Worm (Caenorhabditis elegans): Measurements from ENCODE around the gene Y39A1C.1.
"Not testable (repeated sequence)": the region's sequence is repeated elsewhere in the genome, so short reads cannot be mapped to it uniquely, and the experiment has no call there.

The Y39A1C.1 gene

ce11 chrIII:10855398-10855880 lies at the start of gene Y39A1C.1:
Gene Y39A1C.1 (plus strand): TSS chrIII:10855448.
- TF ChIP-seq lsy-2 (tag; optimal IDR thresholded peaks at IDR 0.05) (peak; percentile 6), unc-120 (tag; optimal IDR thresholded peaks at IDR 0.05; ENCODE audit: poor library complexity, severe bottlenecking) (peak; percentile 81), mls-2 (tag; optimal IDR thresholded peaks at IDR 0.05) (peak; percentile 16), blmp-1 (tag; optimal IDR thresholded peaks at IDR 0.05) (no peak), snpc-4 (tag; optimal IDR thresholded peaks at IDR 0.05) (no peak), mep-1 (tag; optimal IDR thresholded peaks at IDR 0.05) (peak; percentile 20), cnd-1 (tag; optimal IDR thresholded peaks at IDR 0.05) (no peak), nhr-28 (tag; optimal IDR thresholded peaks at IDR 0.05) (no peak), drap-1 (GFP tag; optimal IDR thresholded peaks at IDR 0.05) (no peak), ceh-39 (tag; optimal IDR thresholded peaks at IDR 0.05) (no peak), bed-3 (GFP tag; optimal IDR thresholded peaks at IDR 0.05) (no peak), ham-2 (GFP tag; optimal IDR thresholded peaks at IDR 0.05) (no peak), mab-5 (tag; optimal IDR thresholded peaks at IDR 0.05) (no peak), lin-13 (tag; optimal IDR thresholded peaks at IDR 0.05) (no peak), zip-8 (tag; optimal IDR thresholded peaks at IDR 0.05) (no peak), ztf-11 (tag; optimal IDR thresholded peaks at IDR 0.05) (no peak), M03D4.4 (tag; optimal IDR thresholded peaks at IDR 0.05) (no peak), ceh-43 (GFP tag; optimal IDR thresholded peaks at IDR 0.05) (no peak), ceh-83 (GFP tag; optimal IDR thresholded peaks at IDR 0.05) (no peak), unc-62 (GFP tag; optimal IDR thresholded peaks at IDR 0.05) (no peak), sptf-1 (tag; optimal IDR thresholded peaks at IDR 0.05) (peak; percentile 10), hlh-1 (tag; optimal IDR thresholded peaks at IDR 0.05) (peak; percentile 7), nhr-237 (tag; optimal IDR thresholded peaks at IDR 0.05) (no peak), sem-2 (GFP tag; optimal IDR thresholded peaks at IDR 0.05) (no peak), unc-39 (tag; optimal IDR thresholded peaks at IDR 0.05) (no peak), lin-32 (GFP tag; optimal IDR thresholded peaks at IDR 0.05) (no peak), ces-1 (GFP tag; optimal IDR thresholded peaks at IDR 0.05) (peak; percentile 47), elt-1 (tag; optimal IDR thresholded peaks at IDR 0.05; ENCODE audit: borderline replicate concordance, insufficient read depth) (no peak), nhr-76 (tag; optimal IDR thresholded peaks at IDR 0.05) (no peak), nhr-12 (tag; optimal IDR thresholded peaks at IDR 0.05) (no peak)

ce11 chrIII:10805625-10806024 lies 49.6 kb upstream of the Y39A1C.1 start, which contains the start of gene klp-7:
Gene klp-7 (plus strand): TSS chrIII:10805925.
- TF ChIP-seq M03D4.4, sptf-1, ceh-39 (tag; optimal IDR thresholded peaks at IDR 0.05): not testable (repeated sequence)

ce11 chrIII:10806821-10807220 lies 48.4 kb upstream of the Y39A1C.1 start:
- TF ChIP-seq nhr-237 (tag; optimal IDR thresholded peaks at IDR 0.05) (no peak), mep-1 (tag; optimal IDR thresholded peaks at IDR 0.05) (no peak), nhr-76 (tag; optimal IDR thresholded peaks at IDR 0.05) (no peak), sptf-1 (tag; optimal IDR thresholded peaks at IDR 0.05) (peak; percentile 9), nhr-12 (tag; optimal IDR thresholded peaks at IDR 0.05) (no peak), nhr-28 (tag; optimal IDR thresholded peaks at IDR 0.05) (no peak), mls-2 (tag; optimal IDR thresholded peaks at IDR 0.05) (peak; percentile 6), pha-4 (tag; optimal IDR thresholded peaks at IDR 0.05) (no peak), elt-3 (tag; optimal IDR thresholded peaks at IDR 0.05) (no peak)

DNA sequence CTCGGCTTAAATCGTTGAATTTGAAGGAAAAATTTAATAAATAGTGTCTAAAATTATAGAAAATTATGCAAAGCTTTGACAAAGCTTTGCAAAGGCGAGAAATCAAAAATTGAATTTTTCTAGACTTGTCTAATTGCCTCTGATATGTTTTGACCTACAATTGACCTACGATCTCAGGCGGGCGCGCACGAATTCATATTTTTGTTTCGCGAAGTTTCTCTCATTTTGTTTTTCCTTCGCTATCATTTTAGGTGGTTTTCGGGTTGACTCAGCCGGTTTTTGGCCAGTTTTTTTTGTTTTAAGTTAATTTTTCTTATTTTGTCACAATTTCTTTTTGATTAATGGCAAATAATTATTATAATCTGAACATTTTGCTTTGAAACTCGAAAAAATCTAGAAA lies 48.0 kb upstream of the Y39A1C.1 start:
- TF ChIP-seq unc-39 (tag; optimal IDR thresholded peaks at IDR 0.05), result no peak

ce11 chrIII:10807956-10808355 lies 47.3 kb upstream of the Y39A1C.1 start:
- TF ChIP-seq mep-1 (tag; optimal IDR thresholded peaks at IDR 0.05), result peak; percentile 11
- peak; percentile 17 for TF ChIP-seq ceh-43 (GFP tag; optimal IDR thresholded peaks at IDR 0.05)
- TF ChIP-seq ces-1 (GFP tag; optimal IDR thresholded peaks at IDR 0.05), result peak; percentile 43
- TF ChIP-seq unc-120 (tag; optimal IDR thresholded peaks at IDR 0.05; ENCODE audit: poor library complexity, severe bottlenecking), result peak; percentile 39
- no peak for TF ChIP-seq lin-13 (tag; optimal IDR thresholded peaks at IDR 0.05)
- peak; percentile 64 for TF ChIP-seq ham-2 (GFP tag; optimal IDR thresholded peaks at IDR 0.05)

Measured in whole organism, mixed stage, embryonic.